Worm (Caenorhabditis elegans): ENCODE data around the gene ulp-3.

Gene ulp-3

ce11 chrIV:1953132-1953629, 10.3 kb upstream of the ulp-3 start, which contains the start of gene F52C12.2 (continued):
- TF ChIP-seq alr-1 (tag; optimal IDR thresholded peaks at IDR 0.05) (no peak), ceh-16 (tag; optimal IDR thresholded peaks at IDR 0.05) (no peak), nhr-10 (tag; optimal IDR thresholded peaks at IDR 0.05) (no peak), C34F6.9 (tag; optimal IDR thresholded peaks at IDR 0.05) (peak; percentile 17)

DNA sequence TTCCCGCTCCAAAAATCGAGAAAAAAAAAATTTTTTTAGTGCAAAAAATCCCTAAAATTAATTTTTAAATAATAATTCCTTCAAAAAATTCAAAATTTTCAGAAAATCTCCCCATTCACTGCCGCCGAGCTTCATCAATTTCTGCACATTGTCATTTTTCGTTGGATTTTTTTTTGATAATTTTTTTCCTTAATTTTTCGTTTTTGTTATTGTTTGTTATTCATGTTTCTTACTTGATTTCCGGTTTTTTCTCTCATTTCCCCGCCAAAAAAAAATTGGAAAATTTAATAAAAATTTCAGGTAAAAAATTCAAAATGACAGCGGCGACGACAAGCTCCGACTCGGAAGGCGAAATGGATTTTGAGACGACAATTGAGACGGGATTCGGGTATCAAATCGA, 7.0 kb upstream of the ulp-3 start, which contains the start of gene F52C12.6:
Gene F52C12.6 (plus strand): TSS at position 301 of the 400 bp plus-strand sequence.
- TF ChIP-seq nhr-237 (tag; optimal IDR thresholded peaks at IDR 0.05): no peak
- no peak for TF ChIP-seq alr-1 (tag; optimal IDR thresholded peaks at IDR 0.05)
- TF ChIP-seq ztf-11 (tag; optimal IDR thresholded peaks at IDR 0.05): no peak
- no peak for TF ChIP-seq egl-27 (tag; optimal IDR thresholded peaks at IDR 0.05)
- TF ChIP-seq lin-39 (tag; optimal IDR thresholded peaks at IDR 0.05): no peak
- no peak for TF ChIP-seq sma-9 (GFP tag; optimal IDR thresholded peaks at IDR 0.05)
- no peak for TF ChIP-seq sma-9 (tag; optimal IDR thresholded peaks at IDR 0.05)
- no peak for TF ChIP-seq C34F6.9 (tag; optimal IDR thresholded peaks at IDR 0.05)
- TF ChIP-seq nhr-77 (tag; optimal IDR thresholded peaks at IDR 0.05): no peak
- TF ChIP-seq nhr-129 (tag; optimal IDR thresholded peaks at IDR 0.05): no peak
- TF ChIP-seq unc-55 (GFP tag; optimal IDR thresholded peaks at IDR 0.05): no peak
- no peak for TF ChIP-seq ztf-1 (GFP tag; conservative IDR thresholded peaks at IDR 0.05)
- TF ChIP-seq nhr-23 (tag; optimal IDR thresholded peaks at IDR 0.05): no peak
- TF ChIP-seq ama-1 (optimal IDR thresholded peaks at IDR 0.05): no peak
- TF ChIP-seq mbf-1 (tag; optimal IDR thresholded peaks at IDR 0.05): no peak
- no peak for TF ChIP-seq ztf-4 (tag; optimal IDR thresholded peaks at IDR 0.05)
- TF ChIP-seq unc-39 (tag; optimal IDR thresholded peaks at IDR 0.05): no peak
- TF ChIP-seq blmp-1 (tag; optimal IDR thresholded peaks at IDR 0.05; ENCODE audit: insufficient read depth): no peak
- no peak for TF ChIP-seq nhr-25 (tag; optimal IDR thresholded peaks at IDR 0.05)
- TF ChIP-seq snpc-4 (tag; optimal IDR thresholded peaks at IDR 0.05): no peak
- no peak for TF ChIP-seq nhr-12 (tag; optimal IDR thresholded peaks at IDR 0.05)

ce11 chrIV:1959554-1959953, 3.9 kb upstream of the ulp-3 start, which contains the start of gene tdpo-1:
Gene tdpo-1, plus strand, starts transcription at chrIV:1959854.
- TF ChIP-seq elt-3 (tag; optimal IDR thresholded peaks at IDR 0.05) (no peak), alr-1 (tag; optimal IDR thresholded peaks at IDR 0.05) (no peak), gmeb-1 (tag; optimal IDR thresholded peaks at IDR 0.05) (no peak), Y55F3AM.14 (GFP tag; optimal IDR thresholded peaks at IDR 0.05) (no peak), mdl-1 (tag; optimal IDR thresholded peaks at IDR 0.05) (no peak), ztf-4 (tag; optimal IDR thresholded peaks at IDR 0.05) (no peak), zag-1 (tag; optimal IDR thresholded peaks at IDR 0.05) (no peak)

DNA sequence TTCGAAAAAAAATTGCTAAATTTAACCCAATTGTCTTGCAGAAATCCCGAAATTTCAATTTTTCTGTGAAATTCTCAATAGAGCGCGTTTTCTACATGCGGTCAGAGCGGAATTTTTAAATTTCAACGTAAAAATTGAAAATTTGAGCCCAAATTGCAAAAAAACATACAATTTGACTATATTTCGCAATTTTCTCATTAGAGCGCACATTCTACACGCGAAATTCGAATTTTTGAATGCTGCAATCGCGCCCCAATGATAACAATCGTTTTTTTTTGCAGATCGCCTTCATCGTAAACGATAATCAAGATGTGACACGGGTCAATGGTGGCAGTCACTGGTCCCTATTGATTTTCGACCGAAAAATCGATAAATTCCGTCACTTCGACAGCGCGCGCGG, 623 bp downstream of the ulp-3 start:
- no peak for TF ChIP-seq sem-4 (tag; optimal IDR thresholded peaks at IDR 0.05)
- no peak for TF ChIP-seq lin-39 (tag; optimal IDR thresholded peaks at IDR 0.05)
- TF ChIP-seq Y55F3AM.14 (GFP tag; optimal IDR thresholded peaks at IDR 0.05): no peak
- TF ChIP-seq skn-1 (tag; optimal IDR thresholded peaks at IDR 0.05): no peak
- no peak for TF ChIP-seq ama-1 (optimal IDR thresholded peaks at IDR 0.05)
- no peak for TF ChIP-seq crh-2 (tag; optimal IDR thresholded peaks at IDR 0.05)
- TF ChIP-seq gmeb-1 (tag; optimal IDR thresholded peaks at IDR 0.05): no peak
- TF ChIP-seq aly-2 (tag; optimal IDR thresholded peaks at IDR 0.05): no peak
- no peak for TF ChIP-seq C34F6.9 (tag; optimal IDR thresholded peaks at IDR 0.05)
- TF ChIP-seq ztf-11 (tag; optimal IDR thresholded peaks at IDR 0.05): no peak
- TF ChIP-seq lin-11 (tag; optimal IDR thresholded peaks at IDR 0.05): no peak
- no peak for TF ChIP-seq dmd-4 (tag; optimal IDR thresholded peaks at IDR 0.05)
- TF ChIP-seq F13H6.1 (tag; optimal IDR thresholded peaks at IDR 0.05): no peak

ce11 chrIV:1965135-1965534, 1.7 kb downstream of the ulp-3 start, which contains the start of gene Y48A5A.1:
Gene Y48A5A.1, plus strand, starts transcription at chrIV:1965481.
- TF ChIP-seq ZK546.5 (tag; optimal IDR thresholded peaks at IDR 0.05): no peak
- TF ChIP-seq zag-1 (tag; optimal IDR thresholded peaks at IDR 0.05): no peak
- no peak for TF ChIP-seq nhr-25 (tag; optimal IDR thresholded peaks at IDR 0.05)
- TF ChIP-seq nhr-21 (tag; optimal IDR thresholded peaks at IDR 0.05): no peak
- no peak for TF ChIP-seq aly-2 (tag; optimal IDR thresholded peaks at IDR 0.05)
- TF ChIP-seq nhr-12 (tag; optimal IDR thresholded peaks at IDR 0.05): no peak
- TF ChIP-seq unc-62 (GFP tag; optimal IDR thresholded peaks at IDR 0.05): no peak
- TF ChIP-seq mab-5 (tag; optimal IDR thresholded peaks at IDR 0.05): no peak
- TF ChIP-seq nhr-11 (tag; optimal IDR thresholded peaks at IDR 0.05): no peak
- no peak for TF ChIP-seq ztf-11 (tag; optimal IDR thresholded peaks at IDR 0.05)
- TF ChIP-seq nhr-23 (tag; optimal IDR thresholded peaks at IDR 0.05): no peak
- no peak for TF ChIP-seq unc-55 (GFP tag; optimal IDR thresholded peaks at IDR 0.05)
- TF ChIP-seq unc-39 (tag; optimal IDR thresholded peaks at IDR 0.05): no peak

All from whole organism, L2 larva.